Fruit fly (Drosophila melanogaster) whole organism, wandering third instar larva: ENCODE results near the gene CG16998.

Experiments
- Abd-B ChIP-seq: fragments of >200 bp; optimal IDR thresholded peaks from 2 replicates; lab custom pipeline; 2017; ENCODE audit warnings: missing biosample characterization, missing genetic modification characterization
- CG32264 ChIP-seq: fragments of 200-800 bp; sonication (Bioruptor generic); optimal IDR thresholded peaks from 2 replicates; lab custom pipeline; 2016; ENCODE audit warnings: missing biosample characterization, missing genetic modification characterization
- CG9705 ChIP-seq: fragments of 200-800 bp; sonication (Bioruptor generic); optimal IDR thresholded peaks from 2 replicates; lab custom pipeline; 2018; ENCODE audit warnings: missing biosample characterization, mild to moderate bottlenecking, missing genetic modification characterization
- CrebA ChIP-seq: fragments of 200-800 bp; sonication (Bioruptor generic); optimal IDR thresholded peaks from 2 replicates; lab custom pipeline; 2016; ENCODE audit warnings: missing biosample characterization, mild to moderate bottlenecking, missing genetic modification characterization, borderline replicate concordance
- Dfd ChIP-seq: fragments of >200 bp; optimal IDR thresholded peaks from 2 replicates; lab custom pipeline; 2017; ENCODE audit warnings: missing biosample characterization, missing genetic modification characterization
- GATAd ChIP-seq: sonication (Bioruptor generic); optimal IDR thresholded peaks from 2 replicates; lab custom pipeline; 2016; ENCODE audit warnings: missing biosample characterization, missing genetic modification characterization
- Hnf4 ChIP-seq: fragments of 200-800 bp; sonication (Bioruptor generic); optimal IDR thresholded peaks from 2 replicates; lab custom pipeline; 2016; ENCODE audit warnings: missing biosample characterization, mild to moderate bottlenecking, missing genetic modification characterization
- Hr83 ChIP-seq: fragments of 200-300 bp; sonication (Bioruptor generic); optimal IDR thresholded peaks from 2 replicates; lab custom pipeline; 2016; ENCODE audit warnings: missing biosample characterization, mild to moderate bottlenecking, missing genetic modification characterization, moderate library complexity; ENCODE audit not compliant: poor library complexity, severe bottlenecking
- Jra ChIP-seq: sonication (Bioruptor generic); optimal IDR thresholded peaks from 2 replicates; lab custom pipeline; 2016; ENCODE audit warnings: missing biosample characterization, missing genetic modification characterization
- Mio ChIP-seq: sonication (Bioruptor generic); optimal IDR thresholded peaks from 2 replicates; lab custom pipeline; 2016; ENCODE audit warnings: missing biosample characterization, missing genetic modification characterization
- N ChIP-seq: fragments of >200 bp; optimal IDR thresholded peaks from 2 replicates; lab custom pipeline; 2018; ENCODE audit warnings: missing biosample characterization, missing external identifiers, missing genetic modification characterization
- OdsH ChIP-seq: fragments of 200-800 bp; sonication (Bioruptor generic); optimal IDR thresholded peaks from 2 replicates; lab custom pipeline; 2016; ENCODE audit warnings: missing biosample characterization, mild to moderate bottlenecking, missing genetic modification characterization
- Rel ChIP-seq, 2 experiments: fragments of 200-800 bp; sonication (Bioruptor generic) in 1 of 2; optimal IDR thresholded peaks; 2 replicates in 1 of 2; 3 replicates in 1 of 2; lab custom pipeline; 2016 to 2019; ENCODE audit warnings: mild to moderate bottlenecking in 2 of 2, missing biosample characterization in 2 of 2, missing genetic modification characterization in 2 of 2, moderate library complexity in 1 of 2
- br ChIP-seq: fragments of 200-800 bp; sonication (Bioruptor generic); optimal IDR thresholded peaks from 2 replicates; lab custom pipeline; 2016; ENCODE audit warnings: missing biosample characterization, missing genetic modification characterization
- brk ChIP-seq: fragments of 200-800 bp; sonication (Bioruptor generic); optimal IDR thresholded peaks from 2 replicates; lab custom pipeline; 2016; ENCODE audit warnings: missing biosample characterization, mild to moderate bottlenecking, missing genetic modification characterization
- dl ChIP-seq, 2 experiments: fragments of 175-275, 200-275 bp in 1 of 2; fragments of 200-275 bp in 1 of 2; sonication (Bioruptor generic); optimal IDR thresholded peaks; lab custom pipeline; 2018; ENCODE audit warnings: mild to moderate bottlenecking in 2 of 2, missing biosample characterization in 2 of 2, missing genetic modification characterization in 2 of 2, moderate library complexity in 2 of 2; ENCODE audit not compliant: partially characterized antibody in 2 of 2, insufficient read depth in 1 of 2
- dmrt93B ChIP-seq: fragments of 200-800 bp; sonication (Bioruptor generic); optimal IDR thresholded peaks from 2 replicates; lab custom pipeline; 2018; ENCODE audit warnings: missing biosample characterization, mild to moderate bottlenecking, missing genetic modification characterization
- dsf ChIP-seq: sonication (Bioruptor generic); optimal IDR thresholded peaks from 2 replicates; lab custom pipeline; 2016; ENCODE audit warnings: missing biosample characterization, missing genetic modification characterization, borderline replicate concordance
- ey ChIP-seq: fragments of 200-800 bp; sonication (Bioruptor generic); optimal IDR thresholded peaks from 2 replicates; lab custom pipeline; 2016; ENCODE audit warnings: missing biosample characterization, missing genetic modification characterization
- foxo ChIP-seq, 2 experiments: fragments of 200-800 bp; sonication (Bioruptor generic); optimal IDR thresholded peaks; 2 replicates in 1 of 2; 3 replicates in 1 of 2; lab custom pipeline; 2016 to 2017; ENCODE audit warnings: missing biosample characterization in 2 of 2, missing genetic modification characterization in 2 of 2
- fru ChIP-seq: fragments of 200-800 bp; sonication (Bioruptor generic); optimal IDR thresholded peaks from 3 replicates; lab custom pipeline; 2016; ENCODE audit warnings: missing biosample characterization, mild to moderate bottlenecking, missing genetic modification characterization
- h ChIP-seq: fragments of 200-800 bp; sonication (Bioruptor generic); optimal IDR thresholded peaks from 3 replicates; lab custom pipeline; 2016; ENCODE audit warnings: missing biosample characterization, mild to moderate bottlenecking, missing genetic modification characterization
- jim ChIP-seq: fragments of 175-275, 200-325 bp; sonication (Bioruptor generic); optimal IDR thresholded peaks from 2 replicates; lab custom pipeline; 2016; ENCODE audit warnings: missing biosample characterization, mild to moderate bottlenecking, missing genetic modification characterization
- lola ChIP-seq: fragments of >200 bp; optimal IDR thresholded peaks from 2 replicates; lab custom pipeline; 2017; ENCODE audit warnings: missing biosample characterization, missing genetic modification characterization
- pan ChIP-seq: fragments of >200 bp; optimal IDR thresholded peaks from 2 replicates; lab custom pipeline; 2017
- sage ChIP-seq: fragments of 200-800 bp; sonication (Bioruptor generic); optimal IDR thresholded peaks from 2 replicates; lab custom pipeline; 2016; ENCODE audit warnings: missing biosample characterization, mild to moderate bottlenecking, missing genetic modification characterization
- sv ChIP-seq: fragments of 200-800 bp; sonication (Bioruptor generic); optimal IDR thresholded peaks from 3 replicates; lab custom pipeline; 2016; ENCODE audit warnings: missing biosample characterization, missing genetic modification characterization
- tai ChIP-seq: sonication (Bioruptor generic); optimal IDR thresholded peaks from 2 replicates; lab custom pipeline; 2016; ENCODE audit warnings: missing biosample characterization, missing genetic modification characterization
- usp ChIP-seq: fragments of >200 bp; optimal IDR thresholded peaks from 2 replicates; lab custom pipeline; 2017; ENCODE audit warnings: missing biosample characterization, missing genetic modification characterization
- woc ChIP-seq: sonication (Bioruptor generic); optimal IDR thresholded peaks from 2 replicates; lab custom pipeline; 2016; ENCODE audit warnings: missing biosample characterization, mild to moderate bottlenecking, missing genetic modification characterization

The CG16998 gene

dm6 chr3L:7539736-7540135 is at the start of gene CG16998:
CG16998 (minus strand) TSS chr3L:7539836.
- TF ChIP-seq jim (GFP tag; lab: Kevin White, UChicago): no peak

dm6 chr3L:7583154-7583553 is 43.5 kb upstream of the CG16998 start, which contains the start of gene mmm:
mmm (plus strand) TSS chr3L:7583454.
- TF ChIP-seq CG9705 (GFP tag; lab: Kevin White, UChicago): no peak
- TF ChIP-seq woc: no peak
- TF ChIP-seq Jra: no peak
- no peak for TF ChIP-seq sv
- no peak for TF ChIP-seq usp (GFP tag; lab: Kevin White, UChicago)
- no peak for TF ChIP-seq tai
- no peak for TF ChIP-seq Dfd (GFP tag; lab: Kevin White, UChicago)
- no peak for TF ChIP-seq Hnf4 (GFP tag; lab: Kevin White, UChicago)
- TF ChIP-seq Rel (GFP tag; optimal IDR thresholded peaks at IDR 0.05; lab: Kevin White, UChicago): no peak
- no peak for TF ChIP-seq Rel (tag; optimal IDR thresholded peaks at IDR 0.05; lab: Kevin White, UChicago)
- TF ChIP-seq lola (GFP tag; lab: Kevin White, UChicago): no peak
- TF ChIP-seq h: no peak
- TF ChIP-seq Mio (GFP tag; lab: Kevin White, UChicago): no peak

DNA sequence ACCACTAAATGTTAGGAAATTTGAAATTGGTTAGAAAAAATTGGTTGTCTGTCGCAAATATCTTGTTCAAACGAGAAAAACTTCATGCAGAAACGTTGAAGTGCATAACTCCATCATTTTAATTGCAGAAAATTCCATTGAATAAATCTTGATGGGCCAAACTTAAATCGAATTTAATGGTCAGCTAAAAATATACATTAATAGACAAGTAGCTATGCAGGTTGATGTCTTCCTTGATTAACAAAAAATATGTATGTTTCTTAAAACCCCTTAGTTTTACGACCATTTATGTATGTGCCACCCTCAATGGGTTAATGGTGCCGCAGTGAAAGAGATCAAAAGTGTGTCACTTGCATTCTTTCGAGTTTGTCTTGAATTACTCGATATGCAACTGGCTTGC is 33.3 kb upstream of the CG16998 start:
- TF ChIP-seq woc (no peak), foxo (GFP tag; optimal IDR thresholded peaks at IDR 0.05; lab: Kevin White, UChicago) (no peak), Abd-B (no peak), brk (GFP tag; lab: Kevin White, UChicago) (no peak), N (GFP tag; lab: Kevin White, UChicago) (no peak)

DNA sequence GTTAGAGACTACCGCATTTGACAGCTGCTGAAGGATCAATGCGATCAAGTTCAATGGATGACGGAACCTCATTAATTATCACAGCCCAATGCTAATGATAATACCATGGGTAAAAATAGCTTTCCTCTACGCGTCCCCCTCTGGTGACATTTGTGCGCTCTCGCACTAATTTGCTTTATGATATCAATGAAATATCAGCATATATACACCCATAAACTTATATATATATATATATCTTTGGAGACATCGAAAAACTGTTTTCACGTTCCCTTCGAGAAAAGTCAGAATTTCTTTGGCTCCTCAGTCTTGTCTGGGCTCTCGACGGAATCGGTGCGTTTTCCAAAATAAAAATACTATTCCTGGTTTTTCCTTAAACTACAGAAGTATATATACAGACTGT is 22.7 kb upstream of the CG16998 start, which contains the start of gene frac:
Gene frac (plus strand): TSS at position 301 of the 400 bp plus-strand sequence.
- TF ChIP-seq GATAd (GFP tag; lab: Kevin White, UChicago) (no peak), brk (GFP tag; lab: Kevin White, UChicago) (no peak), CG9705 (GFP tag; lab: Kevin White, UChicago) (no peak), fru (GFP tag; lab: Kevin White, UChicago) (no peak), dmrt93B (GFP tag; lab: Kevin White, UChicago) (no peak), tai (no peak), dsf (GFP tag; lab: Kevin White, UChicago) (no peak), sv (no peak), OdsH (no peak), sage (GFP tag; lab: Kevin White, UChicago) (no peak), lola (GFP tag; lab: Kevin White, UChicago) (no peak), ey (GFP tag; lab: Kevin White, UChicago) (no peak), Dfd (GFP tag; lab: Kevin White, UChicago) (no peak), Jra (no peak), usp (GFP tag; lab: Kevin White, UChicago) (no peak)

DNA sequence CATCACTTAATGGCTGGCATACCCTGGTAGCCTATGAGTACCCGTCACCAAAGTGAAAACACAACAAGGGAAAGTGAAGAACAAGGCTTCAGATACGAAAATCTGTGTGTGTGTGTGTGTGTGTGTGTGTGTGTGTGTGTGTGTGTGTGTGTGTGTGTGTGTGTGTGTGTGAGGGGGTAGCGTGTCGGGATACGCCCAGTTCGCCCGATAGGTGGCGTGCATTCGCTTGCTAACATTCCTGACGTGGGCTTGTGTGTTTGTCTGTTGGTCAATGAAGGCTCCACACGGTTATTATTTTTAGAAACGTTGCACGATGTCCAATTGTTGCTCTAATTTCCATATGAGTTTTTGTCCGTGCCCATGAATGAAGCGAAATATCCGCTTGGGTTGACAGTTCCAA is 20.9 kb upstream of the CG16998 start:
- TF ChIP-seq Dfd (GFP tag; lab: Kevin White, UChicago): no peak
- TF ChIP-seq GATAd (GFP tag; lab: Kevin White, UChicago): no peak
- TF ChIP-seq dl (GFP tag; optimal IDR thresholded peaks at IDR 0.05; lab: Kevin White, UChicago; ENCODE audit: insufficient read depth in 1 of 2, partially characterized antibody in 2 of 2): no peak
- no peak for TF ChIP-seq h
- TF ChIP-seq pan: no peak

DNA sequence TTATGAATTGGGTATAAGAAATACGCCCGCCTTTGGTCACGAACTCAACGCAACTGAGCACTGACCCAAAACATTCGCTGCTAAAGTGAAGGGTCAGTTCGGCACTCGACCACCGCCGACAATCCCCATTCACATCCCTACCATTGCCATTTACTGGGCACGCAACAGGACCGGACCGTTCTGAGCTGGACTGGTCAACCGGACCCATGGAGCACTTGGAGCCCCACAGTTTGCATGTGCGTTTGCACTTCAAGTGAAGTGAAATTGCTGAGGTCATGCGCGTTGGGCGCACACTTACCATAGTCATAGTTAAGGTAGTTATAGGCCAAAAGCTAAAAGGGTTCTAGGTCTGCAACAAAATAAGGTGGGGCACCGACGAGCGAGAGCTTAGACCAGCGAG is 20.3 kb upstream of the CG16998 start, which contains the start of gene CG14837:
Gene CG14837 (minus strand): TSS at position 101 of the 400 bp plus-strand sequence.
- no peak for TF ChIP-seq h

- TF ChIP-seq dl (GFP tag; optimal IDR thresholded peaks at IDR 0.05; lab: Kevin White, UChicago; ENCODE audit: insufficient read depth in 1 of 2, partially characterized antibody in 2 of 2) (no peak), woc (no peak), Jra (no peak), sv (no peak), CG9705 (GFP tag; lab: Kevin White, UChicago) (no peak), pan (no peak), tai (no peak), br (no peak), usp (GFP tag; lab: Kevin White, UChicago) (no peak), CG32264 (no peak), Mio (GFP tag; lab: Kevin White, UChicago) (no peak), CrebA (GFP tag; lab: Kevin White, UChicago) (no peak), Hr83 (GFP tag; lab: Kevin White, UChicago) (no peak)
Observed at dm6 chr3L:7553062-7553461, 13.4 kb upstream of the CG16998 start.
